Worm (Caenorhabditis elegans) whole organism, L2 larva: Measurements from ENCODE around the gene arx-3.

Experiments used
- aly-2 ChIP-seq: fragments of 150-350 bp; optimal IDR thresholded peaks from 2 replicates; lab custom pipeline; 2014; ENCODE audit warnings: missing biosample characterization, missing genetic modification characterization
- ama-1 ChIP-seq: fragments of 150-350 bp; optimal IDR thresholded peaks from 2 replicates; lab custom pipeline; 2018; ENCODE audit warnings: inconsistent platforms
- elt-3 ChIP-seq: sonication (generic microtip); optimal IDR thresholded peaks from 2 replicates; lab custom pipeline; 2017; ENCODE audit warnings: missing biosample characterization, missing genetic modification characterization
- gmeb-1 ChIP-seq: fragments of 150-350 bp; optimal IDR thresholded peaks from 2 replicates; lab custom pipeline; 2014; ENCODE audit warnings: missing biosample characterization, missing genetic modification characterization
- nhr-10 ChIP-seq: sonication (generic microtip); optimal IDR thresholded peaks from 2 replicates; lab custom pipeline; 2017; ENCODE audit warnings: missing biosample characterization, missing genetic modification characterization
- nhr-12 ChIP-seq: fragments of 150-350 bp; optimal IDR thresholded peaks from 2 replicates; lab custom pipeline; 2014; ENCODE audit warnings: missing biosample characterization, missing genetic modification characterization
- skn-1 ChIP-seq: sonication (generic microtip); optimal IDR thresholded peaks from 2 replicates; lab custom pipeline; 2017; ENCODE audit warnings: missing biosample characterization, missing genetic modification characterization
- ztf-11 ChIP-seq: sonication (generic microtip); optimal IDR thresholded peaks from 2 replicates; lab custom pipeline; 2017; ENCODE audit warnings: missing biosample characterization, missing genetic modification characterization

ce11 chrIII:12009764-12010163 lies 48.5 kb downstream of the arx-3 start:
- no peak for TF ChIP-seq skn-1 (tag; lab: Kevin White, UChicago)
- TF ChIP-seq nhr-10 (tag; lab: Kevin White, UChicago) = no peak
- TF ChIP-seq ztf-11 = no peak
- TF ChIP-seq nhr-12 (tag; lab: Kevin White, UChicago) = no peak
- TF ChIP-seq ama-1 (lab: Kevin White, UChicago) = no peak
- TF ChIP-seq aly-2 = no peak
- no peak for TF ChIP-seq elt-3
- no peak for TF ChIP-seq gmeb-1 (tag; lab: Kevin White, UChicago)
